Worm (Caenorhabditis elegans) whole organism, young adult: ENCODE results near the gene prx-6.

ENCODE experiments used
- C06A6.2 ChIP-seq: fragments of 200-800 bp; sonication (Bioruptor generic); conservative IDR thresholded peaks from 2 replicates; pipeline ENCODE4 v1.3.6; 2022; ENCODE audit warnings: missing genetic modification characterization, missing compliant biosample characterization
- F23B12.7 ChIP-seq: sonication (generic microtip); optimal IDR thresholded peaks from 2 replicates; lab custom pipeline; 2017; ENCODE audit warnings: missing genetic modification characterization, mild to moderate bottlenecking, missing compliant biosample characterization, antibody characterized with exemption, moderate library complexity; ENCODE audit not compliant: insufficient read depth
- F33H1.4 ChIP-seq: fragments of 200-800 bp; sonication (Bioruptor generic); IDR thresholded peaks from 2 replicates; pipeline ENCODE4 v1.3.6; 2022; ENCODE audit warnings: missing genetic modification reagents, missing genetic modification characterization, missing compliant biosample characterization
- F37B4.10 ChIP-seq: fragments of 200-800 bp; sonication (Bioruptor generic); IDR thresholded peaks from 2 replicates; pipeline ENCODE4 v1.3.6; 2022; ENCODE audit warnings: missing genetic modification characterization, missing compliant biosample characterization
- K11D2.4 ChIP-seq: fragments of 200-800 bp; sonication (Bioruptor generic); IDR thresholded peaks from 2 replicates; pipeline ENCODE4 v1.3.6; 2022; ENCODE audit warnings: missing genetic modification reagents, missing genetic modification characterization, missing compliant biosample characterization
- Y56A3A.18 ChIP-seq: fragments of 200-800 bp; sonication (Bioruptor generic); IDR thresholded peaks from 2 replicates; pipeline ENCODE4 v1.3.6; 2022; ENCODE audit warnings: missing genetic modification reagents, missing genetic modification characterization, missing compliant biosample characterization
- Y67H2A.10 ChIP-seq: fragments of 200-800 bp; sonication (Bioruptor generic); conservative IDR thresholded peaks from 2 replicates; pipeline ENCODE4 v1.3.6; 2022; ENCODE audit warnings: missing genetic modification reagents, missing genetic modification characterization, missing compliant biosample characterization
- ZK185.1 ChIP-seq: sonication (generic microtip); optimal IDR thresholded peaks from 2 replicates; lab custom pipeline; 2016; ENCODE audit warnings: mild to moderate bottlenecking, missing genetic modification characterization, missing compliant biosample characterization; ENCODE audit not compliant: poor library complexity, severe bottlenecking
- ama-1 ChIP-seq, 3 experiments: fragments of 150-350 bp in 1 of 3; sonication (generic microtip) in 2 of 3; optimal IDR thresholded peaks; 2 replicates each; lab custom pipeline; 2014 to 2018; ENCODE audit warnings: missing biosample characterization in 2 of 3, missing genetic modification characterization in 2 of 3, missing genetic modification reagents in 2 of 3
- attf-3 ChIP-seq: fragments of 200-800 bp; sonication (Bioruptor generic); conservative IDR thresholded peaks from 2 replicates; pipeline ENCODE4 v1.3.6; 2022; ENCODE audit warnings: missing genetic modification reagents, missing genetic modification characterization, missing compliant biosample characterization
- attf-5 ChIP-seq: fragments of 200-800 bp; sonication (Bioruptor generic); optimal IDR thresholded peaks from 2 replicates; lab custom pipeline; 2018; ENCODE audit warnings: mild to moderate bottlenecking, missing genetic modification characterization, missing compliant biosample characterization
- ccch-3 ChIP-seq: fragments of 200-800 bp; sonication (Bioruptor generic); optimal IDR thresholded peaks from 2 replicates; lab custom pipeline; 2018; ENCODE audit warnings: mild to moderate bottlenecking, missing genetic modification characterization, missing compliant biosample characterization
- cebp-2 ChIP-seq: fragments of 200-800 bp; sonication (Bioruptor generic); IDR thresholded peaks from 2 replicates; pipeline ENCODE4 v1.3.6; 2022; ENCODE audit warnings: missing genetic modification characterization, missing compliant biosample characterization
- ceh-100 ChIP-seq: fragments of 200-800 bp; sonication (Bioruptor generic); IDR thresholded peaks from 2 replicates; pipeline ENCODE4 v1.3.6; 2022; ENCODE audit warnings: missing genetic modification reagents, missing genetic modification characterization, missing compliant biosample characterization
- ceh-58 ChIP-seq: fragments of 200-800 bp; sonication (Bioruptor generic); IDR thresholded peaks from 2 replicates; pipeline ENCODE4 v1.3.6; 2022; ENCODE audit warnings: missing genetic modification characterization, missing compliant biosample characterization
- chd-7 ChIP-seq: sonication (generic microtip); optimal IDR thresholded peaks from 2 replicates; lab custom pipeline; 2016; ENCODE audit warnings: mild to moderate bottlenecking, missing genetic modification characterization, moderate library complexity, missing compliant biosample characterization
- dox-1 ChIP-seq: fragments of 200-800 bp; sonication (Bioruptor generic); IDR thresholded peaks from 2 replicates; pipeline ENCODE4 v1.3.6; 2022; ENCODE audit warnings: missing genetic modification reagents, missing genetic modification characterization, missing compliant biosample characterization
- egl-18 ChIP-seq: fragments of 200-800 bp; sonication (Bioruptor generic); IDR thresholded peaks from 2 replicates; pipeline ENCODE4 v1.3.6; 2022; ENCODE audit warnings: missing genetic modification reagents, missing genetic modification characterization, missing compliant biosample characterization
- ekl-4 ChIP-seq: fragments of 200-800 bp; sonication (Bioruptor generic); IDR thresholded peaks from 2 replicates; pipeline ENCODE4 v1.3.6; 2022; ENCODE audit warnings: missing genetic modification reagents, missing genetic modification characterization, missing compliant biosample characterization
- hlh-12 ChIP-seq: sonication (generic microtip); optimal IDR thresholded peaks from 2 replicates; lab custom pipeline; 2016; ENCODE audit warnings: missing genetic modification characterization, missing compliant biosample characterization
- hlh-26 ChIP-seq: fragments of 200-800 bp; sonication (Bioruptor generic); conservative IDR thresholded peaks from 2 replicates; pipeline ENCODE4 v1.3.6; 2022; ENCODE audit warnings: missing genetic modification reagents, missing genetic modification characterization, missing compliant biosample characterization
- hmg-1.2 ChIP-seq: fragments of 200-800 bp; sonication (Bioruptor generic); IDR thresholded peaks from 2 replicates; pipeline ENCODE4 v1.3.6; 2022; ENCODE audit warnings: missing genetic modification reagents, missing genetic modification characterization, missing compliant biosample characterization
- let-526 ChIP-seq: fragments of 200-800 bp; sonication (Bioruptor generic); IDR thresholded peaks from 2 replicates; pipeline ENCODE4 v1.3.6; 2022; ENCODE audit warnings: missing genetic modification reagents, missing genetic modification characterization, missing compliant biosample characterization
- lin-35 ChIP-seq, 3 experiments: fragments of 150-350 bp in 2 of 3; sonication (generic microtip) in 1 of 3; optimal IDR thresholded peaks; 2 replicates each; lab custom pipeline; 2014 to 2018; ENCODE audit warnings: missing biosample characterization in 3 of 3, missing genetic modification characterization in 3 of 3, missing genetic modification reagents in 3 of 3
- lin-40 ChIP-seq: sonication (generic microtip); optimal IDR thresholded peaks from 2 replicates; lab custom pipeline; 2016; ENCODE audit warnings: missing genetic modification characterization, mild to moderate bottlenecking, missing compliant biosample characterization, missing genotype, missing genetic modification reagents
- lin-54 ChIP-seq: fragments of 200-800 bp; sonication (Bioruptor generic); optimal IDR thresholded peaks from 2 replicates; lab custom pipeline; 2018; ENCODE audit warnings: mild to moderate bottlenecking, missing genetic modification characterization, missing compliant biosample characterization
- lsl-1 ChIP-seq: fragments of 200-800 bp; sonication (Bioruptor generic); optimal IDR thresholded peaks from 2 replicates; lab custom pipeline; 2018; ENCODE audit warnings: mild to moderate bottlenecking, missing genetic modification characterization, moderate library complexity, missing compliant biosample characterization
- madf-3 ChIP-seq: fragments of 200-800 bp; sonication (Bioruptor generic); IDR thresholded peaks from 2 replicates; pipeline ENCODE4 v1.3.6; 2022; ENCODE audit warnings: missing genetic modification reagents, missing genetic modification characterization, missing compliant biosample characterization
- madf-6 ChIP-seq: fragments of 200-800 bp; sonication (Bioruptor generic); IDR thresholded peaks from 2 replicates; pipeline ENCODE4 v1.3.6; 2022; ENCODE audit warnings: missing genetic modification reagents, missing genetic modification characterization, missing compliant biosample characterization
- madf-8 ChIP-seq: fragments of 200-800 bp; sonication (Bioruptor generic); conservative IDR thresholded peaks from 2 replicates; pipeline ENCODE4 v1.3.6; 2022; ENCODE audit warnings: missing genetic modification reagents, missing genetic modification characterization, missing compliant biosample characterization
- mcd-1 ChIP-seq: fragments of 200-800 bp; sonication (Bioruptor generic); IDR thresholded peaks from 2 replicates; pipeline ENCODE4 v1.3.6; 2022; ENCODE audit warnings: missing genetic modification reagents, missing genetic modification characterization, missing compliant biosample characterization
- mes-4 ChIP-seq: sonication (generic microtip); optimal IDR thresholded peaks from 2 replicates; lab custom pipeline; 2016; ENCODE audit warnings: missing genotype, missing genetic modification characterization, missing compliant biosample characterization
- nfya-2 ChIP-seq: fragments of 200-800 bp; sonication (Bioruptor generic); IDR thresholded peaks from 2 replicates; pipeline ENCODE4 v1.3.6; 2022; ENCODE audit warnings: missing genetic modification reagents, missing genetic modification characterization, missing compliant biosample characterization
- nfyb-1 ChIP-seq: fragments of 200-800 bp; sonication (Bioruptor generic); IDR thresholded peaks from 2 replicates; pipeline ENCODE4 v1.3.6; 2022; ENCODE audit warnings: missing genetic modification reagents, missing genetic modification characterization, missing compliant biosample characterization
- pbrm-1 ChIP-seq: fragments of 200-800 bp; sonication (Bioruptor generic); IDR thresholded peaks from 2 replicates; pipeline ENCODE4 v1.3.6; 2022; ENCODE audit warnings: missing genetic modification reagents, missing genetic modification characterization, missing compliant biosample characterization
- pha-4 ChIP-seq: fragments of 150-350 bp; sonication (generic microtip); optimal IDR thresholded peaks from 2 replicates; lab custom pipeline; 2014; ENCODE audit warnings: missing biosample characterization, missing genetic modification reagents, missing genetic modification characterization
- rec-8 ChIP-seq, 2 experiments: sonication (generic microtip); optimal IDR thresholded peaks; 2 replicates each; lab custom pipeline; 2016; ENCODE audit warnings: mild to moderate bottlenecking in 2 of 2, missing genetic modification characterization in 2 of 2, missing genetic modification reagents in 2 of 2, missing genotype in 2 of 2, missing biosample characterization in 1 of 2, missing compliant biosample characterization in 1 of 2, moderate library complexity in 1 of 2
- rpc-1 ChIP-seq, 2 experiments: fragments of 150-350 bp in 1 of 2; sonication (generic microtip) in 1 of 2; optimal IDR thresholded peaks; 2 replicates each; lab custom pipeline; 2014 to 2018; ENCODE audit warnings: missing biosample characterization in 1 of 2, missing genetic modification characterization in 1 of 2, missing genetic modification reagents in 1 of 2, missing genotype in 1 of 2
- sea-2 ChIP-seq: fragments of 200-800 bp; sonication (Bioruptor generic); IDR thresholded peaks from 2 replicates; pipeline ENCODE4 v1.3.6; 2022; ENCODE audit warnings: missing genetic modification characterization, missing compliant biosample characterization
- tbp1 ChIP-seq: fragments of 200-800 bp; sonication (Bioruptor generic); optimal IDR thresholded peaks from 2 replicates; lab custom pipeline; 2018; ENCODE audit warnings: mild to moderate bottlenecking, missing genetic modification characterization, missing compliant biosample characterization
- ztf-18 ChIP-seq: sonication (generic microtip); optimal IDR thresholded peaks from 2 replicates; lab custom pipeline; 2016; ENCODE audit warnings: missing genotype, mild to moderate bottlenecking, missing genetic modification characterization, missing compliant biosample characterization
- ztf-25 ChIP-seq: fragments of 200-800 bp; sonication (Bioruptor generic); IDR thresholded peaks from 2 replicates; pipeline ENCODE4 v1.3.6; 2022; ENCODE audit warnings: missing genetic modification reagents, missing genetic modification characterization, missing compliant biosample characterization
- ztf-6 ChIP-seq: fragments of 200-800 bp; sonication (Bioruptor generic); IDR thresholded peaks from 2 replicates; pipeline ENCODE4 v1.3.6; 2022; ENCODE audit warnings: missing genetic modification reagents, missing genetic modification characterization, missing compliant biosample characterization

prx-6 gene

ce11 chrV:4687944-4688505 lies 31.9 kb downstream of the prx-6 start, which contains the start of gene K03B4.2 (continued):
- TF ChIP-seq madf-3 (GFP tag; lab: Robert Waterston, UW) = peak; percentile 38; the same call in 1 of the 2 replicates
- TF ChIP-seq mes-4 (tag; lab: Kevin White, UChicago) = no peak
- TF ChIP-seq ZK185.1 = no peak
- 0 out of 2 replicates have a peak, but pooled peaks have one; percentile 45 for TF ChIP-seq cebp-2 (GFP tag; lab: Robert Waterston, UW)
- peak in 1 of 3 experiments; percentile 15 for TF ChIP-seq lin-35 (GFP tag; optimal IDR thresholded peaks at IDR 0.05; lab: Kevin White, UChicago)
- 0 out of 2 replicates have a peak, but pooled peaks have one; percentile 19 for TF ChIP-seq egl-18
- TF ChIP-seq ccch-3 = no peak
- no peak for TF ChIP-seq ztf-18 (tag; lab: Kevin White, UChicago)
- peak; percentile 59 for TF ChIP-seq ama-1 (optimal IDR thresholded peaks at IDR 0.05; lab: Kevin White, UChicago)
- TF ChIP-seq ama-1 (GFP tag; optimal IDR thresholded peaks at IDR 0.05; lab: Kevin White, UChicago) = no peak
- peak; percentile 34 for TF ChIP-seq madf-6 (GFP tag; lab: Robert Waterston, UW)
- no peak for TF ChIP-seq rec-8 (tag; optimal IDR thresholded peaks at IDR 0.05; lab: Kevin White, UChicago)
- no peak for TF ChIP-seq F37B4.10 (GFP tag; lab: Robert Waterston, UW)
- peak; percentile 43; the same call in 1 of the 2 replicates for TF ChIP-seq mcd-1 (GFP tag; lab: Robert Waterston, UW)
- TF ChIP-seq, all 124 proteins: peak for 16

DNA sequence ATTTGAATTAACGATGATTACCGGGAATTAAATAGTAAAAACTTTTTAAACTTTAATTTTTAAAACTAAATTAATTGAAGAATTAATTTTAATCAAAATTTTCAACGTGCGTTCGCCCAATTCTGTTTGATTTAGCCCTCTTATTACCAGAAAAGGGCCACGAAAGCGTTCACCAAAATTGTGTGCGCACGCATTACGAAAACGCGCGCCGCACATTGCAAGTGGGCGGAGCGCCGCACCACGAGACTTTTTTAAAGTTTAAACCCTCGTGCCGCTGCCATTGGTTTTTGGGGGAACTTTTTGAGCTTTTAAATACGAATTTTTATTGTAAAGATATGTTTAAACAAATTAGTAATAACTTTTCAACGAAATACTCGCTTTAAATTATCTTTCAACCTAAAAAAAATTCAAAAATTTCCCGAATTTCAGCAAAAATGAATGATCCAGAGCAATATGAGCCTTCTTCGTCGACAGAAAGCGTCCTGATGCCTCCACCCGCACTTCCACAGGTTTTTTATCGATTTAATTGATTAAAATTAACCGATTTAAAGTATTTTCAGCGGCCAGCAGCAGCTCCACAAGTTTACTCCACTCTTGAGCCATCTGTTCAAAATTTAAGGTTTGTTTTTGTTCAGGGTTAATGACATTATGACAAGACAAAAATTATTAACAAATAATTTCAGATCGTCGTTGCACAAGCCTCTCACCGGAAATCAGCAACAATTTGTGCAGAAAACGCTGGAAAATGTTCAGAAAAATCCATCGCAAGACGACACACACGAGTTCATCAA lies 33.0 kb downstream of the prx-6 start, which contains the start of gene taf-10:
Gene taf-10, plus strand, starts transcription at position 424 of the 791 bp plus-strand sequence.
- TF ChIP-seq C06A6.2 (GFP tag; lab: Robert Waterston, UW) (peak; percentile 52; the same call in 1 of the 2 replicates), hlh-12 (no peak), hlh-26 (GFP tag; lab: Robert Waterston, UW) (no peak), lin-54 (peak; percentile 47), ztf-25 (GFP tag; lab: Robert Waterston, UW) (no peak), ceh-100 (peak; percentile 15; the same call in 1 of the 2 replicates), K11D2.4 (no peak), tbp1 (peak; percentile 9), chd-7 (tag; lab: Kevin White, UChicago) (no peak), sea-2 (GFP tag; lab: Robert Waterston, UW) (no peak), madf-6 (GFP tag; lab: Robert Waterston, UW) (peak; percentile 17; the same call in 1 of the 2 replicates), ZK185.1 (no peak), ceh-58 (GFP tag; lab: Robert Waterston, UW) (no peak), ekl-4 (GFP tag; lab: Robert Waterston, UW) (no peak), madf-8 (GFP tag; lab: Robert Waterston, UW) (peak; percentile 18; the same call in 1 of the 2 replicates), let-526 (GFP tag; lab: Robert Waterston, UW) (no peak), nfya-2 (GFP tag; lab: Robert Waterston, UW) (no peak), rpc-1 (optimal IDR thresholded peaks at IDR 0.05; lab: Kevin White, UChicago) (peak; percentile 8), rpc-1 (tag; optimal IDR thresholded peaks at IDR 0.05; lab: Kevin White, UChicago) (no peak), hmg-1.2 (GFP tag; lab: Robert Waterston, UW) (no peak), pha-4 (tag; lab: Kevin White, UChicago) (no peak), pbrm-1 (GFP tag; lab: Robert Waterston, UW) (peak; percentile 49; the same call in 1 of the 2 replicates), attf-5 (GFP tag; lab: Kevin White, UChicago) (peak; percentile 49), F33H1.4 (GFP tag; lab: Robert Waterston, UW) (no peak), lsl-1 (GFP tag; lab: Kevin White, UChicago) (no peak), Y56A3A.18 (GFP tag; lab: Robert Waterston, UW) (no peak), attf-3 (GFP tag; lab: Robert Waterston, UW) (0 out of 2 replicates have a peak, but pooled peaks have one; percentile 25), nfyb-1 (GFP tag; lab: Robert Waterston, UW) (0 out of 2 replicates have a peak, but pooled peaks have one; percentile 51), lin-40 (peak; percentile 13), Y67H2A.10 (GFP tag; lab: Robert Waterston, UW) (no peak), dox-1 (GFP tag; lab: Robert Waterston, UW) (peak; percentile 60), ztf-6 (GFP tag; lab: Robert Waterston, UW) (no peak), F23B12.7 (peak; percentile 7)
